Worm (Caenorhabditis elegans) whole organism, L1 larva: ENCODE results near the gene jmjd-4.

Experiments used
- C04F5.9 ChIP-seq: sonication (generic microtip); optimal IDR thresholded peaks from 2 replicates; lab custom pipeline; 2016; ENCODE audit warnings: missing genetic modification characterization, missing compliant biosample characterization
- C16A3.4 ChIP-seq: fragments of 150-350 bp; optimal IDR thresholded peaks from 2 replicates; lab custom pipeline; 2014; ENCODE audit warnings: missing biosample characterization, missing genetic modification characterization
- C34B4.2 ChIP-seq: sonication (generic microtip); optimal IDR thresholded peaks from 2 replicates; lab custom pipeline; 2017; ENCODE audit warnings: mild to moderate bottlenecking, missing genetic modification characterization, missing compliant biosample characterization
- aha-1 ChIP-seq: fragments of 150-350 bp; optimal IDR thresholded peaks from 2 replicates; lab custom pipeline; 2014; ENCODE audit warnings: missing biosample characterization, missing genetic modification characterization
- aly-2 ChIP-seq: fragments of 150-350 bp; optimal IDR thresholded peaks from 2 replicates; lab custom pipeline; 2014; ENCODE audit warnings: missing biosample characterization, missing genetic modification characterization
- ama-1 ChIP-seq: fragments of 150-350 bp; optimal IDR thresholded peaks from 2 replicates; lab custom pipeline; 2014
- ceh-63 ChIP-seq: fragments of 200-800 bp; sonication (Bioruptor generic); optimal IDR thresholded peaks from 2 replicates; lab custom pipeline; 2018; ENCODE audit warnings: mild to moderate bottlenecking, missing genetic modification characterization, missing compliant biosample characterization
- ceh-8 ChIP-seq: fragments of 200-800 bp; sonication (Bioruptor generic); optimal IDR thresholded peaks from 2 replicates; lab custom pipeline; 2018; ENCODE audit warnings: mild to moderate bottlenecking, missing genetic modification characterization, moderate library complexity, missing compliant biosample characterization
- ceh-82 ChIP-seq, 3 experiments: fragments of 150-350 bp in 1 of 3; sonication (generic microtip) in 2 of 3; optimal IDR thresholded peaks; 2 replicates each; lab custom pipeline; 2014 to 2017; ENCODE audit warnings: missing biosample characterization in 3 of 3, missing genetic modification characterization in 3 of 3
- ceh-88 ChIP-seq: fragments of 200-800 bp; sonication (Bioruptor generic); IDR thresholded peaks from 2 replicates; pipeline ENCODE4 v1.3.6; 2022; ENCODE audit warnings: missing genetic modification characterization, missing compliant biosample characterization
- ces-1 ChIP-seq: fragments of 150-350 bp; optimal IDR thresholded peaks from 2 replicates; lab custom pipeline; 2014; ENCODE audit warnings: missing biosample characterization, missing genetic modification reagents, missing genetic modification characterization
- dsc-1 ChIP-seq: sonication (generic microtip); optimal IDR thresholded peaks from 2 replicates; lab custom pipeline; 2016; ENCODE audit warnings: mild to moderate bottlenecking, missing genetic modification characterization, missing compliant biosample characterization
- efl-3 ChIP-seq: fragments of 200-800 bp; sonication (Bioruptor generic); optimal IDR thresholded peaks from 2 replicates; lab custom pipeline; 2018; ENCODE audit warnings: mild to moderate bottlenecking, missing genetic modification characterization, missing compliant biosample characterization
- fkh-10 ChIP-seq: sonication (generic microtip); optimal IDR thresholded peaks from 2 replicates; lab custom pipeline; 2017; ENCODE audit warnings: missing biosample characterization, missing genetic modification reagents, missing genetic modification characterization
- fkh-4 ChIP-seq: sonication (generic microtip); optimal IDR thresholded peaks from 2 replicates; lab custom pipeline; 2016; ENCODE audit warnings: missing compliant biosample characterization, missing genetic modification characterization, borderline replicate concordance
- fkh-8 ChIP-seq: sonication (generic microtip); optimal IDR thresholded peaks from 2 replicates; lab custom pipeline; 2016; ENCODE audit warnings: mild to moderate bottlenecking, missing genetic modification characterization, missing compliant biosample characterization
- lin-13 ChIP-seq: fragments of 150-350 bp; optimal IDR thresholded peaks from 2 replicates; lab custom pipeline; 2014; ENCODE audit warnings: missing biosample characterization, missing genetic modification reagents, missing genetic modification characterization
- lin-14 ChIP-seq: fragments of 200-800 bp; sonication (Bioruptor generic); optimal IDR thresholded peaks from 2 replicates; lab custom pipeline; 2018; ENCODE audit warnings: mild to moderate bottlenecking, missing genetic modification characterization, moderate library complexity, missing compliant biosample characterization
- lin-35 ChIP-seq, 2 experiments: fragments of 150-350 bp; optimal IDR thresholded peaks; 2 replicates each; lab custom pipeline; 2014; ENCODE audit warnings: missing biosample characterization in 2 of 2, missing genetic modification characterization in 2 of 2, missing genetic modification reagents in 2 of 2
- lin-39 ChIP-seq: fragments of 150-350 bp; optimal IDR thresholded peaks from 2 replicates; lab custom pipeline; 2014; ENCODE audit warnings: missing biosample characterization, missing genetic modification reagents, missing genetic modification characterization
- lir-3 ChIP-seq: sonication (generic microtip); optimal IDR thresholded peaks from 2 replicates; lab custom pipeline; 2016; ENCODE audit warnings: mild to moderate bottlenecking, missing genetic modification characterization, moderate library complexity, missing compliant biosample characterization; ENCODE audit not compliant: poor library complexity
- lsy-2 ChIP-seq, 2 experiments: fragments of 150-350 bp; optimal IDR thresholded peaks; 2 replicates each; lab custom pipeline; 2014; ENCODE audit warnings: missing biosample characterization in 2 of 2, missing genetic modification characterization in 2 of 2
- mab-9 ChIP-seq: fragments of 200-800 bp; sonication (Bioruptor generic); IDR thresholded peaks from 2 replicates; pipeline ENCODE4 v1.3.6; 2022; ENCODE audit warnings: missing genetic modification reagents, missing genetic modification characterization, missing compliant biosample characterization
- mef-2 ChIP-seq: fragments of 150-350 bp; optimal IDR thresholded peaks from 2 replicates; lab custom pipeline; 2014; ENCODE audit warnings: missing biosample characterization, missing genetic modification characterization
- nhr-11 ChIP-seq: fragments of 150-350 bp; optimal IDR thresholded peaks from 2 replicates; lab custom pipeline; 2014; ENCODE audit warnings: missing biosample characterization, missing genetic modification characterization
- nhr-19 ChIP-seq: fragments of 200-800 bp; sonication (Bioruptor generic); conservative IDR thresholded peaks from 2 replicates; pipeline ENCODE4 v1.3.6; 2022; ENCODE audit warnings: missing genetic modification characterization, missing compliant biosample characterization
- nhr-20 ChIP-seq: sonication (generic microtip); optimal IDR thresholded peaks from 2 replicates; lab custom pipeline; 2016; ENCODE audit warnings: mild to moderate bottlenecking, missing genetic modification characterization, missing compliant biosample characterization
- nhr-237 ChIP-seq: fragments of 150-350 bp; optimal IDR thresholded peaks from 2 replicates; lab custom pipeline; 2014; ENCODE audit warnings: missing biosample characterization, missing genetic modification characterization
- nhr-47 ChIP-seq: sonication (generic microtip); optimal IDR thresholded peaks from 2 replicates; lab custom pipeline; 2016; ENCODE audit warnings: mild to moderate bottlenecking, missing genetic modification characterization, moderate library complexity, missing compliant biosample characterization
- nhr-76 ChIP-seq: sonication (generic microtip); optimal IDR thresholded peaks from 2 replicates; lab custom pipeline; 2017; ENCODE audit warnings: missing biosample characterization, missing genetic modification characterization
- nhr-77 ChIP-seq: fragments of 150-350 bp; optimal IDR thresholded peaks from 2 replicates; lab custom pipeline; 2014; ENCODE audit warnings: missing biosample characterization, missing genetic modification characterization
- nhr-90 ChIP-seq: sonication (generic microtip); optimal IDR thresholded peaks from 2 replicates; lab custom pipeline; 2016; ENCODE audit warnings: mild to moderate bottlenecking, missing genetic modification characterization, missing compliant biosample characterization; ENCODE audit not compliant: poor library complexity
- pag-3 ChIP-seq: sonication (generic microtip); optimal IDR thresholded peaks from 2 replicates; lab custom pipeline; 2017; ENCODE audit warnings: missing genetic modification characterization, mild to moderate bottlenecking, missing compliant biosample characterization, antibody characterized with exemption, borderline replicate concordance; ENCODE audit not compliant: insufficient read depth
- pax-3 ChIP-seq: fragments of 200-800 bp; sonication (Bioruptor generic); optimal IDR thresholded peaks from 2 replicates; lab custom pipeline; 2018; ENCODE audit warnings: mild to moderate bottlenecking, missing genetic modification characterization, moderate library complexity, missing compliant biosample characterization
- snpc-4 ChIP-seq: fragments of 150-350 bp; optimal IDR thresholded peaks from 2 replicates; lab custom pipeline; 2014; ENCODE audit warnings: missing biosample characterization, missing genetic modification characterization
- snu-23 ChIP-seq: sonication (generic microtip); optimal IDR thresholded peaks from 2 replicates; lab custom pipeline; 2016; ENCODE audit warnings: missing genetic modification characterization, missing compliant biosample characterization
- swsn-7 ChIP-seq: sonication (generic microtip); optimal IDR thresholded peaks from 2 replicates; lab custom pipeline; 2016; ENCODE audit warnings: missing genetic modification characterization, missing compliant biosample characterization
- tbx-2 ChIP-seq: sonication (generic microtip); optimal IDR thresholded peaks from 2 replicates; lab custom pipeline; 2016; ENCODE audit warnings: missing genetic modification characterization, missing compliant biosample characterization
- tlp-1 ChIP-seq: fragments of 150-350 bp; optimal IDR thresholded peaks from 2 replicates; lab custom pipeline; 2014; ENCODE audit warnings: missing biosample characterization, missing genetic modification characterization
- unc-130 ChIP-seq: fragments of 150-350 bp; optimal IDR thresholded peaks from 2 replicates; lab custom pipeline; 2017; ENCODE audit warnings: missing biosample characterization, missing genetic modification characterization, inconsistent platforms
- unc-30 ChIP-seq: sonication (generic microtip); optimal IDR thresholded peaks from 2 replicates; lab custom pipeline; 2017; ENCODE audit warnings: missing biosample characterization, missing genetic modification characterization
- unc-86 ChIP-seq: sonication (generic microtip); optimal IDR thresholded peaks from 2 replicates; lab custom pipeline; 2016; ENCODE audit warnings: missing genetic modification characterization, missing compliant biosample characterization
- xbp-1 ChIP-seq: sonication (generic microtip); optimal IDR thresholded peaks from 2 replicates; lab custom pipeline; 2016; ENCODE audit warnings: missing genetic modification characterization, missing compliant biosample characterization
- zag-1 ChIP-seq: fragments of 150-350 bp; optimal IDR thresholded peaks from 2 replicates; lab custom pipeline; 2014; ENCODE audit warnings: missing biosample characterization, missing genetic modification characterization
- zip-4 ChIP-seq: fragments of 200-800 bp; sonication (Bioruptor generic); optimal IDR thresholded peaks from 2 replicates; lab custom pipeline; 2018; ENCODE audit warnings: mild to moderate bottlenecking, missing genetic modification characterization, moderate library complexity, missing compliant biosample characterization

Gene jmjd-4

ce11 chrIII:10364656-10365055, 30.8 kb upstream of the jmjd-4 start, which contains the start of gene tbc-8:
Gene tbc-8, plus strand, starts transcription at chrIII:10364956.
- no peak for TF ChIP-seq ces-1
- TF ChIP-seq pag-3 (tag; lab: Kevin White, UChicago): no peak
- no peak for TF ChIP-seq snpc-4
- TF ChIP-seq zip-4 (GFP tag; lab: Kevin White, UChicago): no peak
- no peak for TF ChIP-seq nhr-76 (tag; lab: Kevin White, UChicago)
- no peak for TF ChIP-seq zag-1
- no peak for TF ChIP-seq efl-3 (GFP tag; lab: Kevin White, UChicago)
- TF ChIP-seq snu-23 (GFP tag; lab: Kevin White, UChicago): no peak
- TF ChIP-seq lin-13 (GFP tag; lab: Kevin White, UChicago): no peak
- TF ChIP-seq unc-30 (tag; lab: Kevin White, UChicago): no peak
- no peak for TF ChIP-seq ceh-8 (GFP tag; lab: Kevin White, UChicago)
- no peak for TF ChIP-seq ceh-63
- no peak for TF ChIP-seq nhr-19
- no peak for TF ChIP-seq mab-9 (GFP tag; lab: Robert Waterston, UW)
- TF ChIP-seq ama-1 (lab: Kevin White, UChicago): no peak

ce11 chrIII:10362920-10363319, 29.1 kb upstream of the jmjd-4 start:
- TF ChIP-seq ceh-88 (GFP tag; lab: Robert Waterston, UW) (no peak), nhr-90 (tag; lab: Kevin White, UChicago) (no peak), xbp-1 (no peak), nhr-237 (tag; lab: Kevin White, UChicago) (no peak), nhr-20 (tag; lab: Kevin White, UChicago) (no peak), lsy-2 (tag; optimal IDR thresholded peaks at IDR 0.05; lab: Kevin White, UChicago) (peak in 1 of 2 experiments; percentile 29), swsn-7 (tag; lab: Kevin White, UChicago) (no peak), tlp-1 (tag; lab: Kevin White, UChicago) (no peak), ama-1 (lab: Kevin White, UChicago) (no peak), unc-130 (tag; lab: Kevin White, UChicago) (no peak), tbx-2 (tag; lab: Kevin White, UChicago) (no peak), aha-1 (no peak), lin-39 (tag; lab: Kevin White, UChicago) (no peak), nhr-47 (tag; lab: Kevin White, UChicago) (no peak), ceh-82 (tag; optimal IDR thresholded peaks at IDR 0.05; lab: Kevin White, UChicago) (no peak), nhr-76 (tag; lab: Kevin White, UChicago) (no peak), fkh-10 (GFP tag; lab: Kevin White, UChicago) (no peak), mef-2 (no peak), dsc-1 (tag; lab: Kevin White, UChicago) (peak; percentile 64), zip-4 (GFP tag; lab: Kevin White, UChicago) (no peak), pax-3 (tag; lab: Kevin White, UChicago) (peak; percentile 12), nhr-77 (tag; lab: Kevin White, UChicago) (no peak), fkh-8 (tag; lab: Kevin White, UChicago) (peak; percentile 60), lir-3 (tag; lab: Kevin White, UChicago) (no peak), nhr-11 (tag; lab: Kevin White, UChicago) (no peak), C16A3.4 (tag; lab: Kevin White, UChicago) (no peak), lin-14 (GFP tag; lab: Kevin White, UChicago) (no peak), fkh-4 (tag; lab: Kevin White, UChicago) (no peak), aly-2 (no peak), unc-30 (tag; lab: Kevin White, UChicago) (no peak), lin-35 (GFP tag; optimal IDR thresholded peaks at IDR 0.05; lab: Kevin White, UChicago) (no peak), C04F5.9 (tag; lab: Kevin White, UChicago) (no peak), C34B4.2 (tag; lab: Kevin White, UChicago) (no peak), unc-86 (tag; lab: Kevin White, UChicago) (no peak), nhr-19 (no peak)
- TF ChIP-seq, all 84 proteins: peak for 4
